Worm (Caenorhabditis elegans): ENCODE measurements around the gene grl-30.

The grl-30 gene

ce11 chrV:3535260-3535659 is 20.8 kb upstream of the grl-30 start, which contains the start of gene nhr-221:
Gene nhr-221, minus strand, starts transcription at chrV:3535360.
- TF ChIP-seq ztf-29 (GFP tag; IDR thresholded peaks at IDR 0.05) (no peak), klf-2 (GFP tag; conservative IDR thresholded peaks at IDR 0.05) (no peak), med-1 (GFP tag; optimal IDR thresholded peaks at IDR 0.05; ENCODE audit: insufficient read depth) (no peak), ref-1 (GFP tag; conservative IDR thresholded peaks at IDR 0.05) (no peak), ztf-23 (GFP tag; IDR thresholded peaks at IDR 0.05) (no peak), flt-1 (GFP tag; IDR thresholded peaks at IDR 0.05) (no peak), cog-1 (tag; optimal IDR thresholded peaks at IDR 0.05) (no peak), tab-1 (GFP tag; IDR thresholded peaks at IDR 0.05) (no peak), T22C8.4 (GFP tag; IDR thresholded peaks at IDR 0.05) (no peak)

ce11 chrV:3538307-3538706 is 17.8 kb upstream of the grl-30 start, which contains the start of gene nhr-93:
Gene nhr-93, minus strand, starts transcription at chrV:3538407.
- TF ChIP-seq med-1 (GFP tag; optimal IDR thresholded peaks at IDR 0.05; ENCODE audit: insufficient read depth) (no peak), ztf-29 (GFP tag; IDR thresholded peaks at IDR 0.05) (no peak), klf-2 (GFP tag; conservative IDR thresholded peaks at IDR 0.05) (no peak), cog-1 (tag; optimal IDR thresholded peaks at IDR 0.05) (no peak), flt-1 (GFP tag; IDR thresholded peaks at IDR 0.05) (no peak), tab-1 (GFP tag; IDR thresholded peaks at IDR 0.05) (no peak), ref-1 (GFP tag; conservative IDR thresholded peaks at IDR 0.05) (no peak), T22C8.4 (GFP tag; IDR thresholded peaks at IDR 0.05) (no peak), ztf-23 (GFP tag; IDR thresholded peaks at IDR 0.05) (no peak)

DNA sequence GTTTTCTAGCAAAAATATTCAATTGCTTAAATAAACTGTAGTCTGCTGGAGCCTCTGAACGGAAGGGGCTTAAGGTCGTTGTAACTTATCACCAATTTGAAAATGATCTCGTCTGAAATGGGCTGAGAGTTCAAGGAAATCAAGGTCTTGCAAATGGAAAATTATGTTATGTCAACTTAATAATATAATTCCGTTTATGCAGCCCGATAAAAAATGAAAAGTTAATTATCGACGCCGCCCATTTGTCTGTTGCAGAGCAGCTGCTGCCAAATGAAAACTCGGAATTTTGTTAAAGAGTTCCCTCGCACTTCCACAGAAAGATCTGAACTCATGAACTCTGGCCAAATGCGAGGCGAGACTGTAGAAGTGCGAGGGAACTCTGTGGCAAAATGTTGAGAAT is 15.0 kb upstream of the grl-30 start, which contains the start of gene srbc-67:
TSS of gene srbc-67 (minus strand) at position 101 of the 400 bp plus-strand sequence.
- TF ChIP-seq flt-1 (GFP tag; IDR thresholded peaks at IDR 0.05) (no peak), klf-2 (GFP tag; conservative IDR thresholded peaks at IDR 0.05) (no peak), ztf-29 (GFP tag; IDR thresholded peaks at IDR 0.05) (no peak), cog-1 (tag; optimal IDR thresholded peaks at IDR 0.05) (no peak), ref-1 (GFP tag; conservative IDR thresholded peaks at IDR 0.05) (no peak), T22C8.4 (GFP tag; IDR thresholded peaks at IDR 0.05) (no peak), tab-1 (GFP tag; IDR thresholded peaks at IDR 0.05) (no peak), med-1 (GFP tag; optimal IDR thresholded peaks at IDR 0.05; ENCODE audit: insufficient read depth) (no peak), ztf-23 (GFP tag; IDR thresholded peaks at IDR 0.05) (no peak)

ce11 chrV:3543344-3543743 is 12.7 kb upstream of the grl-30 start, which contains the start of gene nhr-222:
Gene nhr-222, minus strand, starts transcription at chrV:3543444.
- TF ChIP-seq tab-1 (GFP tag; IDR thresholded peaks at IDR 0.05) = no peak
- no peak for TF ChIP-seq ref-1 (GFP tag; conservative IDR thresholded peaks at IDR 0.05)
- no peak for TF ChIP-seq flt-1 (GFP tag; IDR thresholded peaks at IDR 0.05)
- no peak for TF ChIP-seq cog-1 (tag; optimal IDR thresholded peaks at IDR 0.05)
- no peak for TF ChIP-seq ztf-29 (GFP tag; IDR thresholded peaks at IDR 0.05)
- TF ChIP-seq med-1 (GFP tag; optimal IDR thresholded peaks at IDR 0.05; ENCODE audit: insufficient read depth) = no peak

- TF ChIP-seq ztf-29 (GFP tag; IDR thresholded peaks at IDR 0.05) = no peak
- no peak for TF ChIP-seq tab-1 (GFP tag; IDR thresholded peaks at IDR 0.05)
- TF ChIP-seq cog-1 (tag; optimal IDR thresholded peaks at IDR 0.05) = no peak
- TF ChIP-seq ref-1 (GFP tag; conservative IDR thresholded peaks at IDR 0.05) = no peak
Observed at ce11 chrV:3546517-3546916, 9.6 kb upstream of the grl-30 start, which contains the start of gene srbc-68. Gene srbc-68, minus strand, starts transcription at chrV:3546617.

ce11 chrV:3548798-3549197 is 7.3 kb upstream of the grl-30 start, which contains the start of gene srw-130:
Gene srw-130, minus strand, starts transcription at chrV:3548898.
- no peak for TF ChIP-seq klf-2 (GFP tag; conservative IDR thresholded peaks at IDR 0.05)
- TF ChIP-seq ztf-29 (GFP tag; IDR thresholded peaks at IDR 0.05) = no peak
- TF ChIP-seq ztf-23 (GFP tag; IDR thresholded peaks at IDR 0.05) = no peak
- no peak for TF ChIP-seq cog-1 (tag; optimal IDR thresholded peaks at IDR 0.05)
- no peak for TF ChIP-seq tab-1 (GFP tag; IDR thresholded peaks at IDR 0.05)

ce11 chrV:3549553-3549952 is 6.5 kb upstream of the grl-30 start, which contains the start of gene sri-21:
Gene sri-21, plus strand, starts transcription at chrV:3549853.
- no peak for TF ChIP-seq cog-1 (tag; optimal IDR thresholded peaks at IDR 0.05)
- TF ChIP-seq T22C8.4 (GFP tag; IDR thresholded peaks at IDR 0.05) = no peak
- TF ChIP-seq ref-1 (GFP tag; conservative IDR thresholded peaks at IDR 0.05) = no peak
- TF ChIP-seq ztf-23 (GFP tag; IDR thresholded peaks at IDR 0.05) = no peak
- no peak for TF ChIP-seq med-1 (GFP tag; optimal IDR thresholded peaks at IDR 0.05; ENCODE audit: insufficient read depth)
- no peak for TF ChIP-seq tab-1 (GFP tag; IDR thresholded peaks at IDR 0.05)
- TF ChIP-seq ztf-29 (GFP tag; IDR thresholded peaks at IDR 0.05) = no peak
- TF ChIP-seq klf-2 (GFP tag; conservative IDR thresholded peaks at IDR 0.05) = no peak
- no peak for TF ChIP-seq flt-1 (GFP tag; IDR thresholded peaks at IDR 0.05)

- TF ChIP-seq ztf-29 (GFP tag; IDR thresholded peaks at IDR 0.05) = no peak
Observed at ce11 chrV:3551765-3552164, 4.3 kb upstream of the grl-30 start, which contains the start of gene grl-28. Gene grl-28, minus strand, starts transcription at chrV:3551865.

ce11 chrV:3552740-3553469 is 3.2 kb upstream of the grl-30 start, which contains the start of gene T24A6.20:
Gene T24A6.20, plus strand, starts transcription at chrV:3553134.
- TF ChIP-seq ztf-23 (GFP tag; IDR thresholded peaks at IDR 0.05) (no peak), cog-1 (tag; optimal IDR thresholded peaks at IDR 0.05) (no peak), flt-1 (GFP tag; IDR thresholded peaks at IDR 0.05) (no peak), T22C8.4 (GFP tag; IDR thresholded peaks at IDR 0.05) (no peak)

ce11 chrV:3554869-3555268 is 1.2 kb upstream of the grl-30 start, which contains the start of gene grl-29:
Gene grl-29, minus strand, starts transcription at chrV:3555236.
- TF ChIP-seq ztf-29 (GFP tag; IDR thresholded peaks at IDR 0.05) = no peak
- TF ChIP-seq ztf-23 (GFP tag; IDR thresholded peaks at IDR 0.05) = 0 out of 2 replicates have a peak, but pooled peaks have one; percentile 19
- no peak for TF ChIP-seq klf-2 (GFP tag; conservative IDR thresholded peaks at IDR 0.05)
- no peak for TF ChIP-seq tab-1 (GFP tag; IDR thresholded peaks at IDR 0.05)
- no peak for TF ChIP-seq med-1 (GFP tag; optimal IDR thresholded peaks at IDR 0.05; ENCODE audit: insufficient read depth)
- TF ChIP-seq ref-1 (GFP tag; conservative IDR thresholded peaks at IDR 0.05) = no peak
- TF ChIP-seq flt-1 (GFP tag; IDR thresholded peaks at IDR 0.05) = no peak
- no peak for TF ChIP-seq T22C8.4 (GFP tag; IDR thresholded peaks at IDR 0.05)

All from whole organism, midembryonic.